Fruit fly (Drosophila melanogaster) whole organism, embryonic: ENCODE measurements around the gene CG43078.

Experiments
- BtbVII ChIP-seq: fragments of 200-800 bp; sonication (Bioruptor generic); optimal IDR thresholded peaks from 3 replicates; lab custom pipeline; 2017; ENCODE audit warnings: missing biosample characterization, mild to moderate bottlenecking, missing genetic modification characterization
- CG1832 ChIP-seq: fragments of 200-800 bp; sonication (Bioruptor generic); optimal IDR thresholded peaks from 2 replicates; lab custom pipeline; 2017; ENCODE audit warnings: missing biosample characterization, mild to moderate bottlenecking, missing genetic modification characterization, inconsistent platforms
- CG6272 ChIP-seq: fragments of 200-800 bp; sonication (Bioruptor generic); IDR thresholded peaks from 2 replicates; pipeline ENCODE4 v1.3.6; 2022; ENCODE audit warnings: missing biosample characterization, missing genetic modification characterization
- CG7963 ChIP-seq: fragments of 200-800 bp; sonication (Bioruptor generic); IDR thresholded peaks from 3 replicates; pipeline ENCODE4 v1.3.6; 2022; ENCODE audit warnings: missing biosample characterization, missing genetic modification characterization; ENCODE audit not compliant: partially characterized antibody
- Kr ChIP-seq: fragments of 200-800 bp; sonication (Bioruptor generic); optimal IDR thresholded peaks from 2 replicates; lab custom pipeline; 2017; ENCODE audit warnings: missing biosample characterization, mild to moderate bottlenecking, missing genetic modification characterization
- Oli ChIP-seq: fragments of 200-800 bp; sonication (Bioruptor generic); optimal IDR thresholded peaks from 2 replicates; lab custom pipeline; 2018; ENCODE audit warnings: missing biosample characterization, mild to moderate bottlenecking, missing genetic modification characterization, moderate library complexity
- btn ChIP-seq: fragments of 200-800 bp; sonication (Bioruptor generic); optimal IDR thresholded peaks from 2 replicates; lab custom pipeline; 2016; ENCODE audit warnings: missing biosample characterization, missing genetic modification characterization
- danr ChIP-seq: fragments of 200-800 bp; sonication (Bioruptor generic); IDR thresholded peaks from 2 replicates; pipeline ENCODE4 v1.3.6; 2022; ENCODE audit warnings: missing biosample characterization, missing genetic modification characterization
- ems ChIP-seq: fragments of 200-800 bp; sonication (Bioruptor generic); optimal IDR thresholded peaks from 3 replicates; lab custom pipeline; 2016; ENCODE audit warnings: missing biosample characterization, missing genetic modification characterization
- mirr ChIP-seq: fragments of 200-800 bp; sonication (Bioruptor generic); optimal IDR thresholded peaks from 3 replicates; lab custom pipeline; 2018; ENCODE audit warnings: missing biosample characterization, mild to moderate bottlenecking, missing genetic modification characterization
- tll ChIP-seq, 2 experiments: fragments of 200-800 bp in 1 of 2; fragments of >200 bp in 1 of 2; sonication (Bioruptor generic) in 1 of 2; optimal IDR thresholded peaks; 2 replicates each; lab custom pipeline; 2017 to 2019; ENCODE audit warnings: missing biosample characterization in 2 of 2, missing genetic modification characterization in 2 of 2, mild to moderate bottlenecking in 1 of 2, moderate library complexity in 1 of 2
- ttk ChIP-seq: fragments of 200-800 bp; sonication (Bioruptor generic); IDR thresholded peaks from 2 replicates; pipeline ENCODE4 v2.1.2; 2022; ENCODE audit warnings: missing biosample characterization, missing genetic modification characterization

DNA sequence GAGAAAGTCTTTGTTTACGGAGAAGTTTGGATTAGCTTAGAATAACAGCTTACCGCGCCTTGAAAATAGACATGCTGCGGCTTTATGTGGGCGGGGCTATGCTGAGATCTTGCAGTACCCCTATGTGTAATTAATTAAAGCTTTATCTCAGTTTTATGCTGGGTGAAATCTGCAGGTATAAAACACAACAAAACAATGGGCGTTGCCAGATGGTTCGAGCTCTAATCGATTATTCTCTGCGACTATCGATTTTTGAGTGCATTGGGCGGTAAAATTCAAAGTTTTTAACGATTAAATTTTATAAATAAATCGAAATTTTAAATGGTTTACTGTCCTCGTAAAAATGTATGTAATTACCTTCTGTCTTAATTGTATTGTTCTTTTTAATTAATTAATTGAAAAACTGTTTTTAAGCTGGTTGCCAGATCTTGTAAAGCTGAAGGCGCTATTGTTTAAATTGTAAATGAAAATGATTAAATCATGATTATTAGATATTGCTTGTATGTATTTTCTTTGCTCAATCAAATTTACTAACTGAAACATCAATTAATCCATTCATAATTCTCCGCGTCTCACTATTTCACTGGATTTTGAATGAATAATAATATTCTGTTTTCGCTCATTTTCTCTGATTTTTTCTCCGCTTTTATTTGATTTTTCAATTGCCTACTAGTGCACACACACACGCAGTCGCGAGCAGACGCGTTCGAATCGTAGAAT lies 47.3 kb downstream of the CG43078 start, which contains the start of the genes GAPsec and Zasp66:
- TF ChIP-seq Kr (GFP tag; lab: Kevin White, UChicago) (no peak), mirr (no peak), ems (GFP tag; lab: Kevin White, UChicago) (no peak), ttk (no peak), Oli (tag; lab: Kevin White, UChicago) (no peak), CG7963 (GFP tag; lab: Robert Waterston, UW) (no peak), CG1832 (GFP tag; lab: Kevin White, UChicago) (no peak), tll (GFP tag; optimal IDR thresholded peaks at IDR 0.05; lab: Kevin White, UChicago) (no peak), btn (no peak), danr (no peak), CG6272 (GFP tag; lab: Robert Waterston, UW) (no peak), BtbVII (GFP tag; lab: Kevin White, UChicago) (no peak)
